Worm (Caenorhabditis elegans): ENCODE data around the gene rps-16.

DNA sequence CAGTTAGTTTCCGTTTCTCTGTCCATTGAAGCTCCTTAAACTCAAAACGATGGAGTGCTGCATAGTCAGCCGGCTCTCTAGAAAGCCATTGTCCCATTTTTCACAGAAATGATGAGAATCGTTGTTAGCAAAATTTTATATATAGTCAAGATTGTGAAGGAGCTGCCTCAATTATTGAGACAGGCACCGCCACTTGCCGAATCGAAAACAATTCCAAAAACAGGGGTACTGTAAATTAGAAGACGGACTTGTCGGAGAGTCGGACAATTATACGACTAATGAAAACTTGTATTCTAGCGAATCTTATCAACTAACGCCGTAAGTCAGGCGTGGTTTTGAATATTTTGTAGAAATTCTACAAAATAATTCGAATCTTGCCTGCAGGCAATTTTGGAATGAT lies 19.9 kb upstream of the rps-16 start, which contains the start of gene F14H8.2:
- no peak for TF ChIP-seq ets-5 (GFP tag; IDR thresholded peaks at IDR 0.05)
- no peak for TF ChIP-seq nhr-11 (tag; optimal IDR thresholded peaks at IDR 0.05)
- no peak for TF ChIP-seq zag-1 (tag; optimal IDR thresholded peaks at IDR 0.05)
- no peak for TF ChIP-seq nhr-77 (tag; optimal IDR thresholded peaks at IDR 0.05)

Data from whole organism, L1 larva.